Fruit fly (Drosophila melanogaster) whole organism, prepupa: ENCODE data around the gene Argk2.
A peak's percentile ranks its signal among the peaks of the same experiment; 100 is the strongest.

Experiments used
- CG10631 ChIP-seq: fragments of 200-800 bp; sonication (Bioruptor generic); optimal IDR thresholded peaks from 2 replicates; lab custom pipeline; 2016; ENCODE audit warnings: missing biosample characterization, missing genetic modification characterization
- CG11762 ChIP-seq: fragments of 200-800 bp; sonication (Bioruptor generic); optimal IDR thresholded peaks from 3 replicates; lab custom pipeline; 2016; ENCODE audit warnings: missing biosample characterization, missing genetic modification characterization; ENCODE audit not compliant: insufficient read depth
- CG11902 ChIP-seq: fragments of 200-800 bp; sonication (Bioruptor generic); optimal IDR thresholded peaks from 3 replicates; lab custom pipeline; 2016; ENCODE audit warnings: missing biosample characterization, missing genetic modification characterization
- CG1621 ChIP-seq: fragments of 200-800 bp; sonication (Bioruptor generic); optimal IDR thresholded peaks from 3 replicates; lab custom pipeline; 2018; ENCODE audit warnings: missing biosample characterization, mild to moderate bottlenecking, missing genetic modification characterization
- CG3032 ChIP-seq: fragments of 200-800 bp; optimal IDR thresholded peaks from 2 replicates; lab custom pipeline; 2019; ENCODE audit warnings: missing biosample characterization, mild to moderate bottlenecking, missing genetic modification characterization, moderate library complexity
- CG32006 ChIP-seq: fragments of 200-800 bp; sonication (Bioruptor generic); optimal IDR thresholded peaks from 3 replicates; lab custom pipeline; 2017; ENCODE audit warnings: missing biosample characterization, mild to moderate bottlenecking, missing genetic modification characterization
- CG3919 ChIP-seq: fragments of 200-800 bp; sonication (Bioruptor generic); optimal IDR thresholded peaks from 3 replicates; lab custom pipeline; 2016; ENCODE audit warnings: missing biosample characterization, missing genetic modification characterization
- CG4318 ChIP-seq: fragments of 200-800 bp; sonication (Bioruptor generic); optimal IDR thresholded peaks from 3 replicates; lab custom pipeline; 2017; ENCODE audit warnings: missing biosample characterization, mild to moderate bottlenecking, missing genetic modification characterization
- CG6163 ChIP-seq: fragments of 200-800 bp; sonication (Bioruptor generic); IDR thresholded peaks from 3 replicates; pipeline ENCODE4 v1.3.6; 2022; ENCODE audit warnings: missing biosample characterization, missing genetic modification characterization
- CG6276 ChIP-seq: fragments of 200-800 bp; sonication (Bioruptor generic); optimal IDR thresholded peaks from 2 replicates; lab custom pipeline; 2017; ENCODE audit warnings: missing biosample characterization, mild to moderate bottlenecking, missing genetic modification characterization
- CG6808 ChIP-seq: fragments of 200-800 bp; sonication (Bioruptor generic); optimal IDR thresholded peaks from 3 replicates; lab custom pipeline; 2017; ENCODE audit warnings: missing biosample characterization, missing genetic modification characterization, mild to moderate bottlenecking, moderate library complexity, missing genetic modification reagents
- CG6854 ChIP-seq: fragments of 200-800 bp; sonication (Bioruptor generic); optimal IDR thresholded peaks from 2 replicates; lab custom pipeline; 2017; ENCODE audit warnings: missing biosample characterization, mild to moderate bottlenecking, missing genetic modification characterization
- CG8119 ChIP-seq: fragments of 200-800 bp; sonication (Bioruptor generic); IDR thresholded peaks from 3 replicates; pipeline ENCODE4 v1.3.6; 2022; ENCODE audit warnings: missing biosample characterization, missing genetic modification characterization
- CG8319 ChIP-seq: fragments of 200-800 bp; sonication (Bioruptor generic); optimal IDR thresholded peaks from 3 replicates; lab custom pipeline; 2016; ENCODE audit warnings: missing biosample characterization, missing genetic modification characterization
- CG9139 ChIP-seq: fragments of 200-800 bp; sonication (Bioruptor generic); optimal IDR thresholded peaks from 3 replicates; lab custom pipeline; 2017; ENCODE audit warnings: missing biosample characterization, mild to moderate bottlenecking, missing genetic modification characterization
- Eip75B ChIP-seq: fragments of 200-800 bp; sonication (Bioruptor generic); optimal IDR thresholded peaks from 3 replicates; lab custom pipeline; 2016; ENCODE audit warnings: missing biosample characterization, missing genetic modification characterization
- Eip78C ChIP-seq: fragments of 200-800 bp; sonication (Bioruptor generic); peaks from one replicate; lab custom pipeline; 2016; ENCODE audit warnings: missing biosample characterization, missing genetic modification characterization
- Eip93F ChIP-seq: fragments of 200-800 bp; sonication (Bioruptor generic); optimal IDR thresholded peaks from 2 replicates; lab custom pipeline; 2016; ENCODE audit warnings: missing biosample characterization, mild to moderate bottlenecking, missing genetic modification characterization
- Ets96B ChIP-seq: fragments of 200-800 bp; optimal IDR thresholded peaks from 2 replicates; lab custom pipeline; 2019; ENCODE audit warnings: missing biosample characterization, mild to moderate bottlenecking, missing genetic modification characterization, moderate library complexity
- Hr38 ChIP-seq: sonication (Bioruptor generic); optimal IDR thresholded peaks from 2 replicates; lab custom pipeline; 2016; ENCODE audit warnings: missing biosample characterization, missing genetic modification characterization
- Hr39 ChIP-seq: fragments of 200-800 bp; sonication (Bioruptor generic); optimal IDR thresholded peaks from 2 replicates; lab custom pipeline; 2016; ENCODE audit warnings: missing biosample characterization, missing genetic modification characterization
- Lpt ChIP-seq: fragments of 200-800 bp; sonication (Bioruptor generic); optimal IDR thresholded peaks from 3 replicates; lab custom pipeline; 2016; ENCODE audit warnings: missing biosample characterization, missing genetic modification characterization
- Met ChIP-seq: fragments of 200-800 bp; sonication (Bioruptor generic); optimal IDR thresholded peaks from 3 replicates; lab custom pipeline; 2016; ENCODE audit warnings: missing biosample characterization, missing genetic modification characterization
- Smox ChIP-seq: fragments of 200-800 bp; sonication (Bioruptor generic); optimal IDR thresholded peaks from 3 replicates; lab custom pipeline; 2016; ENCODE audit warnings: missing biosample characterization, missing genetic modification characterization
- Sox102F ChIP-seq: fragments of 200-800 bp; sonication (Bioruptor generic); optimal IDR thresholded peaks from 2 replicates; lab custom pipeline; 2016; ENCODE audit warnings: missing biosample characterization, mild to moderate bottlenecking, missing genetic modification characterization
- Sox14 ChIP-seq: fragments of 200-800 bp; sonication (Bioruptor generic); optimal IDR thresholded peaks from 3 replicates; lab custom pipeline; 2016; ENCODE audit warnings: missing biosample characterization, missing genetic modification characterization
- Sox15 ChIP-seq: fragments of 200-800 bp; sonication (Bioruptor generic); optimal IDR thresholded peaks from 3 replicates; lab custom pipeline; 2016; ENCODE audit warnings: missing biosample characterization, missing genetic modification characterization
- acj6 ChIP-seq: fragments of 200-800 bp; sonication (Bioruptor generic); optimal IDR thresholded peaks from 3 replicates; lab custom pipeline; 2016; ENCODE audit warnings: missing biosample characterization, missing genetic modification characterization
- dac ChIP-seq: fragments of 200-800 bp; sonication (Bioruptor generic); optimal IDR thresholded peaks from 2 replicates; lab custom pipeline; 2017; ENCODE audit warnings: missing biosample characterization, mild to moderate bottlenecking, missing genetic modification characterization
- dsx ChIP-seq: fragments of 200-800 bp; optimal IDR thresholded peaks from 3 replicates; lab custom pipeline; 2019; ENCODE audit warnings: missing biosample characterization, mild to moderate bottlenecking, missing genetic modification characterization, moderate library complexity; ENCODE audit not compliant: poor library complexity, severe bottlenecking
- eg ChIP-seq: fragments of 200-800 bp; sonication (Bioruptor generic); IDR thresholded peaks from 3 replicates; pipeline ENCODE4 v1.3.6; 2022; ENCODE audit warnings: missing biosample characterization, missing genetic modification characterization
- esn ChIP-seq: fragments of 200-800 bp; sonication (Bioruptor generic); optimal IDR thresholded peaks from 2 replicates; lab custom pipeline; 2016; ENCODE audit warnings: missing biosample characterization, mild to moderate bottlenecking, missing genetic modification characterization, moderate library complexity
- fd85E ChIP-seq: fragments of 200-800 bp; sonication (Bioruptor generic); optimal IDR thresholded peaks from 3 replicates; lab custom pipeline; 2016; ENCODE audit warnings: missing biosample characterization, missing genetic modification characterization
- fkh ChIP-seq: fragments of 200-800 bp; sonication (Bioruptor generic); optimal IDR thresholded peaks from 3 replicates; lab custom pipeline; 2017; ENCODE audit warnings: missing biosample characterization, mild to moderate bottlenecking, missing genetic modification characterization, moderate library complexity
- lz ChIP-seq: fragments of 200-800 bp; sonication (Bioruptor generic); optimal IDR thresholded peaks from 3 replicates; lab custom pipeline; 2016; ENCODE audit warnings: missing biosample characterization, missing genetic modification characterization
- salr ChIP-seq, 2 experiments: fragments of 200-800 bp; sonication (Bioruptor generic); optimal IDR thresholded peaks; 3 replicates each; lab custom pipeline; 2016 to 2018; ENCODE audit warnings: missing biosample characterization in 2 of 2, missing genetic modification characterization in 2 of 2, mild to moderate bottlenecking in 1 of 2
- spab ChIP-seq: fragments of 200-800 bp; sonication (Bioruptor generic); optimal IDR thresholded peaks from 2 replicates; lab custom pipeline; 2017; ENCODE audit warnings: missing biosample characterization, mild to moderate bottlenecking, missing genetic modification characterization, missing genetic modification reagents
- ss ChIP-seq, 2 experiments: fragments of 200-800 bp; sonication (Bioruptor generic); optimal IDR thresholded peaks; 2 replicates in 1 of 2; 3 replicates in 1 of 2; lab custom pipeline; 2017 to 2018; ENCODE audit warnings: mild to moderate bottlenecking in 2 of 2, missing biosample characterization in 2 of 2, missing genetic modification characterization in 2 of 2, moderate library complexity in 1 of 2
- svp ChIP-seq: fragments of 200-800 bp; sonication (Bioruptor generic); peaks from one replicate; lab custom pipeline; 2016; ENCODE audit warnings: missing biosample characterization, missing genetic modification characterization
- topi ChIP-seq: fragments of 200-800 bp; sonication (Bioruptor generic); optimal IDR thresholded peaks from 3 replicates; lab custom pipeline; 2016; ENCODE audit warnings: missing biosample characterization, missing genetic modification characterization
- vri ChIP-seq: fragments of 200-800 bp; sonication (Bioruptor generic); optimal IDR thresholded peaks from 3 replicates; lab custom pipeline; 2016; ENCODE audit warnings: missing biosample characterization, mild to moderate bottlenecking, missing genetic modification characterization

The Argk2 gene

DNA sequence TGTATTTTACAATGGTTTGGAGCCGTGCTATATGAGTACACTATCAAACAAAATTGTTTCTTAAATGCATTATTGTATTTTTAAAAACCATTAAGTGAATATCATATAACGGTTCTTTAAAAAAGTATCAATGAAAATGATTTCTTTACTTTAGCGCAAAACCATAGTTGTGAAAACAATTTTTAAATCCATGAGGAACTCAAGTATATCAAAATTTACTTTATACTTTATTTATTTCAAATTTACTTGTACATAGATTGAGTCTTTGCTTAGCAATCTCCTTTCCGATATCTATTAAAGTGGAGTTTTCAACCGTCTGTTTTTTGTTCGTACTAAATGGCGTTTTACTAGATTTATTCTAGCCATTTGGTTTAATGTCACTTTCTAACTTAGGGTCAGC is at the start of gene Argk2:
Gene Argk2, plus strand, starts transcription at position 378 of the 400 bp plus-strand sequence.
- TF ChIP-seq Eip78C (GFP tag; lab: Kevin White, UChicago): peak; percentile 7
- no peak for TF ChIP-seq CG11902 (GFP tag; lab: Kevin White, UChicago)
- TF ChIP-seq CG8119 (GFP tag; lab: Robert Waterston, UW): no peak
- peak; percentile 8 for TF ChIP-seq CG3032
- peak; percentile 54; the same call in 1 of the 3 replicates for TF ChIP-seq eg

DNA sequence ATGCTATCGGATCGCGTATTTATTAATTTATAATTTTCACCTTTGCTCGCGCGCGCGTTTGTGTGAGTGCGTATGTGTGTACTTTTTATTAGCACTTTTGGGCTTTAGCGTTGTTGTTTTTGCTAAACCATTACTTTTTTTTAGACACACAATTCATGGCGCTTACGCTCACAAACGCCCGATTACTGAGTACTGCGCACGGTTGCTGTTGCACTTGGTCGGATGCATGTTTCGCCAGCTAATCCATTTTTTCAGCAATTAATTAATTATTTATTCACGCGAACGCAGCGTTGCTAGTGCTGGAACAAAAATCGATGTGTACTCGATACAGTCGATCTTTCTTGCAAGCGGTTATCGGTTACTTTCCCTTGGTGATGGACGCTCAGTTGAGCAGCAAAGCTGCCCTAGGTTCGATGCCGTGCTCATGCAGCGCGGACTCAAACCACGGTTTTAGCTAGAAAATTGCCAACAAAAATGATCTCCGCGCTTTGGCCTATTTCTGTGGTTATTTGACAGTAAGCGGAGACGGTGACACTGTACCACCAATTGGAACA is 49.5 kb upstream of the Argk2 start, which contains the start of the genes smg and CG5087:
Gene smg, minus strand, starts transcription at position 304 of the 554 bp plus-strand sequence.
Gene CG5087, plus strand, starts transcription at position 499 of the 554 bp plus-strand sequence.
- TF ChIP-seq dsx (no peak), Eip93F (GFP tag; lab: Kevin White, UChicago) (peak; percentile 13), fkh (GFP tag; lab: Kevin White, UChicago) (peak; percentile 75), svp (GFP tag; lab: Kevin White, UChicago) (peak; percentile 83), Eip75B (GFP tag; lab: Kevin White, UChicago) (peak; percentile 14), Hr38 (no peak), lz (GFP tag; lab: Kevin White, UChicago) (peak; percentile 7), CG6163 (GFP tag; lab: Robert Waterston, UW) (no peak), Hr39 (GFP tag; lab: Kevin White, UChicago) (peak; percentile 13), Sox15 (GFP tag; lab: Kevin White, UChicago) (no peak)

DNA sequence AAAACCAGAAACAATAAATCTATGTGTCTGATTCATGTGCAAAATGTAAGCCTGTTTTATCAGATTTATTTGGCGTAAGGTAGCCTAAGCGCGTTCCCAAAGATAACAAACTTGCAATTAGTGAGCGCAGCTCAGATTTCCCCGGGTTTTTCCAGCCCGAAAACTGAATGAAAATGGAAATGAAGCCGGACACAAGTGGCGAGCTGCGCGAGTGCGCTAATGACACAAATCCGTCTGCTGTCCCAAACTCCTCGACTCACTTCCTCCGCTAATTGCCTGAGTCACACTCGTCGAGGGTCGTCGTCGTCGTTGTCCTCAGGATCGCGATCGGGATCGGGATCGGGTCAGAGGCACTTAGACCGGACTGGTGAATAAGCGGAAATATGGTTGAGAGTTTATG is 44.7 kb upstream of the Argk2 start:
- TF ChIP-seq CG1621 (tag; lab: Kevin White, UChicago) (no peak), salr (GFP tag; optimal IDR thresholded peaks at IDR 0.05; lab: Kevin White, UChicago) (no peak)

DNA sequence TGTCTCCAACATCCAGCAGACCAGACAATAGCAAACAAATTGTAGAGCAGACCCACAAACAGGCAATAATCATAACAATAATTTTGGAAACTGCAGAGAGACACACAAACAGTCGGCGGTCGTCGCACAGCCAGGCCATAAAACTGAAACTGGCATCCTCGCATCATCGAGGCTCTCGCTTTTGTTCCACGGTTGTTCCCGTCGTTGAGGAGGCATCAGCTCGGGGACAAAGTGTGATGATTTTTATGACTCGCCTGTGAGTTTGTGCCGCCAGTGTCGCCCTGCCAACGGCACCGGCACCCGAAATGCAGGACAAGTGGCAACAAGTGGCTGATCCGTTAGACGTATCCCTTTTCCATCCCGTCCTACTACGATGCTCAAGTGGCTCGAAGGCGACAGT is 43.9 kb upstream of the Argk2 start:
- TF ChIP-seq Hr39 (GFP tag; lab: Kevin White, UChicago) (no peak), Eip78C (GFP tag; lab: Kevin White, UChicago) (no peak), eg (no peak), CG32006 (GFP tag; lab: Kevin White, UChicago) (no peak), salr (GFP tag; optimal IDR thresholded peaks at IDR 0.05; lab: Kevin White, UChicago) (no peak), vri (GFP tag; lab: Kevin White, UChicago) (no peak)

DNA sequence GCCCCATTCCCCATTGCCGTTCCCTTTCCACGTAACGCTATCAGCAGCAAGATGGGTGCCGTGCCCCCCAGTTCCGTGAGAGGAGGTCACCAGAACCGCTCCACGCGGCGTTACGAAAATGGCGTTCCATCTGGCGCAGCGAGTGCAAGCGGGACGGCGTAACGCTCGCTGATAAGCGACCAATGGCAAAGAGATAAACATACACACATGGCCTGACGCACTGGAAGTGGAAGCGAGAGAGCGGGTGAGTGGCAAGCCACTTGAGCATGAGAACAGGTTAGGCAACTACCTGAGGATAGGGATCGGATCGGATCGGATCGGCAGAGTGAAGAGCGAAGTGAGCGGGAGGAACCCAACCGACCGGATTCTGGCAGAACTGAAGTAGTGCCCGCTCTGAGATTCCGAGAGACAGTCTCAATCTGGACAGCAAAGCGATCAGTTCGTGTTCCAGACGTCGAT is 42.4 kb upstream of the Argk2 start, which contains the start of gene Doc3:
Gene Doc3, plus strand, starts transcription at position 409 of the 459 bp plus-strand sequence.
- TF ChIP-seq CG6276 (GFP tag; lab: Kevin White, UChicago) (no peak), esn (GFP tag; lab: Kevin White, UChicago) (no peak), svp (GFP tag; lab: Kevin White, UChicago) (peak; percentile 98), CG32006 (GFP tag; lab: Kevin White, UChicago) (no peak), ss (GFP tag; optimal IDR thresholded peaks at IDR 0.05; lab: Kevin White, UChicago) (peak in 1 of 2 experiments; percentile 60), dac (GFP tag; lab: Kevin White, UChicago) (no peak), Eip78C (GFP tag; lab: Kevin White, UChicago) (no peak), topi (GFP tag; lab: Kevin White, UChicago) (no peak), CG10631 (GFP tag; lab: Kevin White, UChicago) (no peak), CG6163 (GFP tag; lab: Robert Waterston, UW) (peak; percentile 52; the same call in 1 of the 3 replicates), Sox14 (GFP tag; lab: Kevin White, UChicago) (no peak), CG9139 (GFP tag; lab: Kevin White, UChicago) (no peak), Sox102F (GFP tag; lab: Kevin White, UChicago) (no peak), Sox15 (GFP tag; lab: Kevin White, UChicago) (no peak), Eip93F (GFP tag; lab: Kevin White, UChicago) (no peak), CG6808 (no peak), Met (GFP tag; lab: Kevin White, UChicago) (no peak), acj6 (GFP tag; lab: Kevin White, UChicago) (no peak), fkh (GFP tag; lab: Kevin White, UChicago) (peak; percentile 43), salr (GFP tag; optimal IDR thresholded peaks at IDR 0.05; lab: Kevin White, UChicago) (no peak), CG3919 (GFP tag; lab: Kevin White, UChicago) (no peak), CG8319 (GFP tag; lab: Kevin White, UChicago) (peak; percentile 99), Ets96B (tag; lab: Kevin White, UChicago) (no peak), Lpt (GFP tag; lab: Kevin White, UChicago) (no peak), spab (no peak), Smox (no peak), CG6854 (GFP tag; lab: Kevin White, UChicago) (peak; percentile 93), fd85E (no peak), CG4318 (no peak), CG1621 (tag; lab: Kevin White, UChicago) (peak; percentile 3), CG11762 (GFP tag; lab: Kevin White, UChicago) (no peak)
